Worm (Caenorhabditis elegans) whole organism, L3 larva: ENCODE data around the gene cst-1.

Source experiments
- aly-2 ChIP-seq: fragments of 150-350 bp; optimal IDR thresholded peaks from 2 replicates; lab custom pipeline; 2014; ENCODE audit warnings: missing biosample characterization, missing genetic modification characterization
- fkh-10 ChIP-seq: sonication (generic microtip); optimal IDR thresholded peaks from 2 replicates; lab custom pipeline; 2017; ENCODE audit warnings: missing biosample characterization, missing genetic modification reagents, missing genetic modification characterization
- fkh-2 ChIP-seq: fragments of 150-350 bp; optimal IDR thresholded peaks from 2 replicates; lab custom pipeline; 2014; ENCODE audit warnings: missing biosample characterization, missing genetic modification reagents, missing genetic modification characterization
- lin-39 ChIP-seq: fragments of 150-350 bp; optimal IDR thresholded peaks from 2 replicates; lab custom pipeline; 2018; ENCODE audit warnings: missing biosample characterization, missing genetic modification reagents, missing genetic modification characterization
- mdl-1 ChIP-seq: fragments of 150-350 bp; optimal IDR thresholded peaks from 2 replicates; lab custom pipeline; 2014; ENCODE audit warnings: missing biosample characterization, missing genetic modification characterization
- nhr-12 ChIP-seq: fragments of 150-350 bp; optimal IDR thresholded peaks from 2 replicates; lab custom pipeline; 2014; ENCODE audit warnings: missing biosample characterization, missing genetic modification characterization
- nhr-237 ChIP-seq: fragments of 150-350 bp; optimal IDR thresholded peaks from 2 replicates; lab custom pipeline; 2014; ENCODE audit warnings: missing biosample characterization, missing genetic modification characterization
- sea-2 ChIP-seq: fragments of 150-350 bp; sonication (generic microtip); optimal IDR thresholded peaks from 4 replicates; lab custom pipeline; 2014; ENCODE audit warnings: missing biosample characterization, missing genetic modification reagents, missing genetic modification characterization
- tbx-2 ChIP-seq: sonication (generic microtip); optimal IDR thresholded peaks from 2 replicates; lab custom pipeline; 2016; ENCODE audit warnings: mild to moderate bottlenecking, missing genetic modification characterization, missing compliant biosample characterization
- unc-62 ChIP-seq: fragments of 150-350 bp; sonication (generic microtip); optimal IDR thresholded peaks from 4 replicates; lab custom pipeline; 2014; ENCODE audit warnings: missing biosample characterization, missing genetic modification reagents, missing genetic modification characterization
- zag-1 ChIP-seq: fragments of 150-350 bp; optimal IDR thresholded peaks from 2 replicates; lab custom pipeline; 2014; ENCODE audit warnings: missing biosample characterization, missing genetic modification characterization
- ztf-11 ChIP-seq: fragments of 150-350 bp; optimal IDR thresholded peaks from 2 replicates; lab custom pipeline; 2014; ENCODE audit warnings: missing biosample characterization, missing genetic modification characterization

- TF ChIP-seq fkh-10 (no peak), sea-2 (GFP tag; lab: Kevin White, UChicago) (no peak), fkh-2 (tag; lab: Kevin White, UChicago) (no peak), ztf-11 (no peak), nhr-237 (tag; lab: Kevin White, UChicago) (no peak), nhr-12 (no peak), zag-1 (tag; lab: Kevin White, UChicago) (no peak), unc-62 (no peak), mdl-1 (tag; lab: Kevin White, UChicago) (no peak), lin-39 (tag; lab: Kevin White, UChicago) (no peak), aly-2 (tag; lab: Kevin White, UChicago) (no peak), tbx-2 (tag; lab: Kevin White, UChicago) (no peak)
These were observed 32.6 kb upstream of the cst-1 start, which contains the start of gene pqn-15 for ce11 chrX:4306861-4307260.
